Fruit fly (Drosophila melanogaster): ENCODE measurements around the gene Septin4.

dm6 chrX:16706774-16707173 lies 11.8 kb upstream of the Septin4 start, which contains the start of gene CG9672:
- TF ChIP-seq Pif1A (GFP tag; optimal IDR thresholded peaks at IDR 0.05) (no peak), CG15710 (tag; optimal IDR thresholded peaks at IDR 0.05) (no peak), CG4496 (GFP tag; IDR thresholded peaks at IDR 0.05) (no peak), D1 (tag; optimal IDR thresholded peaks at IDR 0.05) (no peak), Ets98B (GFP tag; IDR thresholded peaks at IDR 0.05) (no peak), CG32121 (GFP tag; IDR thresholded peaks at IDR 0.05) (no peak), CG10348 (GFP tag; IDR thresholded peaks at IDR 0.05) (no peak), EcR (GFP tag; optimal IDR thresholded peaks at IDR 0.05) (no peak), CG13204 (GFP tag; optimal IDR thresholded peaks at IDR 0.05) (no peak), gl (tag; optimal IDR thresholded peaks at IDR 0.05) (no peak)

All from whole organism, pupa.